In the genomic region with DNA sequence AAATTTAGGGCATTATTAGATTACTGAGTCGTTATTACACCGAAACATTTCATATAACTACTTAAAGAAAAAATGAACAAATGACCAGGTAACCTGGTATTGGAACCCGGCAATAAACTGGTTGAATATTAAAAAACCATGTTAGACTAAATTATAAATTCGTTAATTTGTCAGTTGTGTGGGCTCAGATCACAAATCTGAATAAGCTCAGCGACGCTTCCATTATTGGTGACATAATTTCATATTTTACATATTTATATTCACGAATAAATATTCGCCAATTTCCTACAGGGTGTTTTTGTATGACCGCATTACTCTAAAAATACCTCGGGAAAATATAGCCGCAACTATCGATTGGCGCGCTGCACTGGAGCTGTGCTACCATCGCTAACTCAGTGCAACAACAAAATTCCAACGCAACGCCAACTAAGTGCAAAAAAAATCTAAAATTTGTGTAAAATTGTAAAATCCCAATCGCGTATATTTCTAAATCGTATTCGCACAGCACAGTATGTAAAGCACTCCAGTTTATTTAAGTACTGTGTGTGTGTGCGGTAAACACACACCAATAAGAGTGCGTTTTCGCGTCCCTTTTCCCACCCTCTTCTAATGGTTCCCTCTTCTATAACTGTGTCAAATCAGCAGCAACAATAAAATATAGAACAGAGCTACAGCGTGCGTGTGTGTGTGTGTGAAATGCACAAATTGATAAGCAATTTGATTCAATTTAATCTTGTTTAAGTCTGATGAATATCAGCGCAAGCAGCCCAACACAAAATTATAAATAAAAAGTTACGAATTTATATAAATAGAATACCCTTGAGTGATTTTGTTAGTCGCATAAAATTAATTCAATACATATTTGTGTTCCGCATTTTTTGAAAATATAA, we compare ENCODE assay signal across 1 fruit fly cellular context.
TF ChIP-seq lines count a peak whose summit lies in the region.

Gene CLIP-190, plus strand, starts transcription at position 370 of the 890 bp plus-strand sequence.

TF ChIP-seq in whole organism, embryonic, 481 proteins besides CTCF, POLR2A, EP300 and RAD21 (continued from another document and continues in another):
- TF ChIP-seq CG14710 (tag; optimal IDR thresholded peaks at IDR 0.05; lab: Kevin White, UChicago), result peak; percentile 17
- TF ChIP-seq CG3065 (GFP tag; optimal IDR thresholded peaks at IDR 0.05; lab: Kevin White, UChicago), result peak; percentile 29
- TF ChIP-seq CG4820 (GFP tag; optimal IDR thresholded peaks at IDR 0.05; lab: Kevin White, UChicago), result no peak
- peak; percentile 30 for TF ChIP-seq Xbp1 (GFP tag; optimal IDR thresholded peaks at IDR 0.05; lab: Kevin White, UChicago)
- TF ChIP-seq CG6272 (GFP tag; IDR thresholded peaks at IDR 0.05; lab: Robert Waterston, UW), result no peak
- no peak for TF ChIP-seq Vsx1 (GFP tag; optimal IDR thresholded peaks at IDR 0.05; lab: Kevin White, UChicago)
- peak; percentile 27 for TF ChIP-seq Sin3A (optimal IDR thresholded peaks at IDR 0.05; lab: Kevin White, UChicago)
- no peak for TF ChIP-seq pb (GFP tag; optimal IDR thresholded peaks at IDR 0.05; lab: Kevin White, UChicago)
- TF ChIP-seq Hmx (GFP tag; optimal IDR thresholded peaks at IDR 0.05; lab: Kevin White, UChicago), result no peak
- no peak for TF ChIP-seq CG7987 (GFP tag; optimal IDR thresholded peaks at IDR 0.05; lab: Kevin White, UChicago)
- no peak for TF ChIP-seq p53 (GFP tag; optimal IDR thresholded peaks at IDR 0.05; lab: Kevin White, UChicago)
- no peak for TF ChIP-seq gem (tag; optimal IDR thresholded peaks at IDR 0.05; lab: Kevin White, UChicago)
- no peak for TF ChIP-seq ac (GFP tag; optimal IDR thresholded peaks at IDR 0.05; lab: Kevin White, UChicago)
- no peak for TF ChIP-seq Spps (tag; optimal IDR thresholded peaks at IDR 0.05; lab: Kevin White, UChicago)
- no peak for TF ChIP-seq Neu2 (GFP tag; optimal IDR thresholded peaks at IDR 0.05; lab: Kevin White, UChicago; ENCODE audit: borderline replicate concordance)
- TF ChIP-seq pzg (GFP tag; optimal IDR thresholded peaks at IDR 0.05; lab: Kevin White, UChicago), result peak; percentile 68
- no peak for TF ChIP-seq CG11093 (GFP tag; IDR thresholded peaks at IDR 0.05; lab: Robert Waterston, UW)
- no peak for TF ChIP-seq vfl (GFP tag; optimal IDR thresholded peaks at IDR 0.05; lab: Kevin White, UChicago)
- TF ChIP-seq CG2129 (GFP tag; IDR thresholded peaks at IDR 0.05; lab: Robert Waterston, UW; ENCODE audit: partially characterized antibody), result no peak
- no peak for TF ChIP-seq CG10462 (GFP tag; optimal IDR thresholded peaks at IDR 0.05; lab: Kevin White, UChicago)
- no peak for TF ChIP-seq luna (GFP tag; optimal IDR thresholded peaks at IDR 0.05; lab: Kevin White, UChicago)
- TF ChIP-seq en (GFP tag; optimal IDR thresholded peaks at IDR 0.05; lab: Kevin White, UChicago), result no peak
- peak; percentile 12 for TF ChIP-seq tna (GFP tag; IDR thresholded peaks at IDR 0.05; lab: Robert Waterston, UW; ENCODE audit: partially characterized antibody)
- TF ChIP-seq CG16863 (GFP tag; optimal IDR thresholded peaks at IDR 0.05; lab: Kevin White, UChicago), result no peak
- no peak for TF ChIP-seq CG31441 (GFP tag; IDR thresholded peaks at IDR 0.05; lab: Robert Waterston, UW)
- TF ChIP-seq CG12219 (GFP tag; optimal IDR thresholded peaks at IDR 0.05; lab: Kevin White, UChicago), result no peak
- no peak for TF ChIP-seq CG5953 (GFP tag; IDR thresholded peaks at IDR 0.05; lab: Robert Waterston, UW)
- no peak for TF ChIP-seq CG13123 (GFP tag; optimal IDR thresholded peaks at IDR 0.05; lab: Kevin White, UChicago)
- TF ChIP-seq salm (tag; optimal IDR thresholded peaks at IDR 0.05; lab: Kevin White, UChicago), result no peak
- no peak for TF ChIP-seq tap (tag; optimal IDR thresholded peaks at IDR 0.05; lab: Kevin White, UChicago)
- no peak for TF ChIP-seq Nf-YB (GFP tag; optimal IDR thresholded peaks at IDR 0.05; lab: Kevin White, UChicago)
- TF ChIP-seq CG7372 (GFP tag; IDR thresholded peaks at IDR 0.05; lab: Robert Waterston, UW), result no peak
- no peak for TF ChIP-seq CG8765 (GFP tag; IDR thresholded peaks at IDR 0.05; lab: Robert Waterston, UW)
- TF ChIP-seq ara (GFP tag; IDR thresholded peaks at IDR 0.05; lab: Robert Waterston, UW), result no peak
- TF ChIP-seq usp (GFP tag; optimal IDR thresholded peaks at IDR 0.05; lab: Kevin White, UChicago), result no peak
- no peak for TF ChIP-seq CG17328 (GFP tag; IDR thresholded peaks at IDR 0.05; lab: Robert Waterston, UW)
- no peak for TF ChIP-seq CG2875 (GFP tag; optimal IDR thresholded peaks at IDR 0.05; lab: Kevin White, UChicago)
- TF ChIP-seq CG4328 (GFP tag; optimal IDR thresholded peaks at IDR 0.05; lab: Kevin White, UChicago), result no peak
- TF ChIP-seq CG31224 (GFP tag; IDR thresholded peaks at IDR 0.05; lab: Robert Waterston, UW), result no peak
- no peak for TF ChIP-seq gsb-n (tag; optimal IDR thresholded peaks at IDR 0.05; lab: Kevin White, UChicago)
- no peak for TF ChIP-seq Hand (GFP tag; optimal IDR thresholded peaks at IDR 0.05; lab: Kevin White, UChicago)
- TF ChIP-seq tin (GFP tag; optimal IDR thresholded peaks at IDR 0.05; lab: Kevin White, UChicago), result no peak
- no peak for TF ChIP-seq CG4707 (GFP tag; optimal IDR thresholded peaks at IDR 0.05; lab: Kevin White, UChicago)
- no peak for TF ChIP-seq CG17912 (GFP tag; optimal IDR thresholded peaks at IDR 0.05; lab: Kevin White, UChicago)
- no peak for TF ChIP-seq hkb (optimal IDR thresholded peaks at IDR 0.05; lab: Kevin White, UChicago)
- TF ChIP-seq hkb (GFP tag; IDR thresholded peaks at IDR 0.05; lab: Robert Waterston, UW), result no peak
- no peak for TF ChIP-seq CG13775 (GFP tag; optimal IDR thresholded peaks at IDR 0.05; lab: Kevin White, UChicago)
- TF ChIP-seq aop (GFP tag; IDR thresholded peaks at IDR 0.05; lab: Robert Waterston, UW), result no peak
- peak; percentile 4 for TF ChIP-seq zfh2 (GFP tag; optimal IDR thresholded peaks at IDR 0.05; lab: Kevin White, UChicago)
- TF ChIP-seq Ptx1 (GFP tag; IDR thresholded peaks at IDR 0.05; lab: Robert Waterston, UW), result no peak
- TF ChIP-seq CG31388 (GFP tag; optimal IDR thresholded peaks at IDR 0.05; lab: Kevin White, UChicago), result no peak
- TF ChIP-seq ci (GFP tag; IDR thresholded peaks at IDR 0.05; lab: Robert Waterston, UW), result no peak; the same call in 2 of the 3 replicates
- peak; percentile 65 for TF ChIP-seq CG16813 (GFP tag; IDR thresholded peaks at IDR 0.05; lab: Robert Waterston, UW; ENCODE audit: partially characterized antibody)
- no peak for TF ChIP-seq CG8281 (tag; optimal IDR thresholded peaks at IDR 0.05; lab: Kevin White, UChicago)
- TF ChIP-seq org-1 (GFP tag; optimal IDR thresholded peaks at IDR 0.05; lab: Kevin White, UChicago), result no peak
- TF ChIP-seq dm (GFP tag; optimal IDR thresholded peaks at IDR 0.05; lab: Kevin White, UChicago), result peak; percentile 3
- TF ChIP-seq zfh1 (GFP tag; IDR thresholded peaks at IDR 0.05; lab: Robert Waterston, UW), result no peak
- TF ChIP-seq row (GFP tag; IDR thresholded peaks at IDR 0.05; lab: Robert Waterston, UW), result peak; percentile 87
- TF ChIP-seq HLHmδ (GFP tag; optimal IDR thresholded peaks at IDR 0.05; lab: Kevin White, UChicago), result no peak
- no peak for TF ChIP-seq gce (GFP tag; IDR thresholded peaks at IDR 0.05; lab: Robert Waterston, UW)
- TF ChIP-seq CG12104 (GFP tag; optimal IDR thresholded peaks at IDR 0.05; lab: Kevin White, UChicago), result no peak
- no peak for TF ChIP-seq CG2889 (GFP tag; IDR thresholded peaks at IDR 0.05; lab: Robert Waterston, UW)
- no peak for TF ChIP-seq crp (GFP tag; optimal IDR thresholded peaks at IDR 0.05; lab: Kevin White, UChicago)
- TF ChIP-seq CG17385 (GFP tag; optimal IDR thresholded peaks at IDR 0.05; lab: Kevin White, UChicago), result no peak
- TF ChIP-seq CG9876 (GFP tag; optimal IDR thresholded peaks at IDR 0.05; lab: Kevin White, UChicago), result no peak
- TF ChIP-seq Bdp1 (GFP tag; optimal IDR thresholded peaks at IDR 0.05; lab: Kevin White, UChicago), result no peak
- TF ChIP-seq CG13287 (GFP tag; IDR thresholded peaks at IDR 0.05; lab: Robert Waterston, UW; ENCODE audit: partially characterized antibody), result peak; percentile 70
- peak; percentile 63 for TF ChIP-seq sens (GFP tag; lab: Kevin White, UChicago)
- TF ChIP-seq hth (optimal IDR thresholded peaks at IDR 0.05; lab: Kevin White, UChicago), result no peak
- TF ChIP-seq stwl (tag; optimal IDR thresholded peaks at IDR 0.05; lab: Kevin White, UChicago), result peak; percentile 31
- TF ChIP-seq CG2120 (GFP tag; optimal IDR thresholded peaks at IDR 0.05; lab: Kevin White, UChicago), result peak; percentile 49
- no peak for TF ChIP-seq CG6683 (GFP tag; optimal IDR thresholded peaks at IDR 0.05; lab: Kevin White, UChicago)
- TF ChIP-seq wdn (GFP tag; IDR thresholded peaks at IDR 0.05; lab: Robert Waterston, UW), result no peak
- TF ChIP-seq ind (GFP tag; optimal IDR thresholded peaks at IDR 0.05; lab: Kevin White, UChicago), result peak; percentile 15
- TF ChIP-seq rib (GFP tag; IDR thresholded peaks at IDR 0.05; lab: Robert Waterston, UW), result 0 out of 2 replicates have a peak, but pooled peaks have one; percentile 32
- no peak for TF ChIP-seq CG34376 (GFP tag; optimal IDR thresholded peaks at IDR 0.05; lab: Kevin White, UChicago)
- TF ChIP-seq chn (GFP tag; optimal IDR thresholded peaks at IDR 0.05; lab: Kevin White, UChicago), result peak; percentile 29
- no peak for TF ChIP-seq fd102C (GFP tag; optimal IDR thresholded peaks at IDR 0.05; lab: Kevin White, UChicago)
- no peak for TF ChIP-seq CG10321 (GFP tag; IDR thresholded peaks at IDR 0.05; lab: Robert Waterston, UW)
- TF ChIP-seq Usf (GFP tag; optimal IDR thresholded peaks at IDR 0.05; lab: Kevin White, UChicago), result no peak
- TF ChIP-seq her (GFP tag; optimal IDR thresholded peaks at IDR 0.05; lab: Kevin White, UChicago), result no peak
- no peak for TF ChIP-seq CG13894 (tag; optimal IDR thresholded peaks at IDR 0.05; lab: Kevin White, UChicago)
- no peak for TF ChIP-seq Mes4 (GFP tag; optimal IDR thresholded peaks at IDR 0.05; lab: Kevin White, UChicago)
- TF ChIP-seq twi (tag; optimal IDR thresholded peaks at IDR 0.05; lab: Kevin White, UChicago), result no peak
- TF ChIP-seq kay (GFP tag; optimal IDR thresholded peaks at IDR 0.05; lab: Kevin White, UChicago), result no peak
- no peak for TF ChIP-seq CG11398 (GFP tag; optimal IDR thresholded peaks at IDR 0.05; lab: Kevin White, UChicago)
- no peak for TF ChIP-seq CG8089 (GFP tag; optimal IDR thresholded peaks at IDR 0.05; lab: Kevin White, UChicago)
- no peak for TF ChIP-seq Blimp-1 (GFP tag; optimal IDR thresholded peaks at IDR 0.05; lab: Kevin White, UChicago)
- TF ChIP-seq CG17612 (GFP tag; IDR thresholded peaks at IDR 0.05; lab: Robert Waterston, UW), result no peak
- no peak for TF ChIP-seq shn (GFP tag; optimal IDR thresholded peaks at IDR 0.05; lab: Kevin White, UChicago)
- no peak for TF ChIP-seq CG12071 (GFP tag; optimal IDR thresholded peaks at IDR 0.05; lab: Kevin White, UChicago)
- peak; percentile 56 for TF ChIP-seq ato (GFP tag; IDR thresholded peaks at IDR 0.05; lab: Robert Waterston, UW; ENCODE audit: partially characterized antibody)
- TF ChIP-seq CG4360 (GFP tag; IDR thresholded peaks at IDR 0.05; lab: Robert Waterston, UW), result peak; percentile 74
- no peak for TF ChIP-seq kah (GFP tag; optimal IDR thresholded peaks at IDR 0.05; lab: Kevin White, UChicago)
- TF ChIP-seq otp (GFP tag; IDR thresholded peaks at IDR 0.05; lab: Robert Waterston, UW), result no peak
- no peak for TF ChIP-seq CG3407 (GFP tag; optimal IDR thresholded peaks at IDR 0.05; lab: Kevin White, UChicago)
- TF ChIP-seq ap (GFP tag; IDR thresholded peaks at IDR 0.05; lab: Robert Waterston, UW), result no peak
- TF ChIP-seq CG1792 (GFP tag; optimal IDR thresholded peaks at IDR 0.05; lab: Kevin White, UChicago), result no peak
- no peak for TF ChIP-seq CG12391 (tag; optimal IDR thresholded peaks at IDR 0.05; lab: Kevin White, UChicago)
- TF ChIP-seq fru (optimal IDR thresholded peaks at IDR 0.05; lab: Kevin White, UChicago), result no peak
- TF ChIP-seq Doc3 (GFP tag; IDR thresholded peaks at IDR 0.05; lab: Robert Waterston, UW; ENCODE audit: partially characterized antibody), result peak; percentile 39; the same call in 1 of the 3 replicates
- no peak for TF ChIP-seq cwo (GFP tag; optimal IDR thresholded peaks at IDR 0.05; lab: Kevin White, UChicago)
- TF ChIP-seq ham (GFP tag; IDR thresholded peaks at IDR 0.05; lab: Robert Waterston, UW), result no peak
- no peak for TF ChIP-seq bowl (GFP tag; IDR thresholded peaks at IDR 0.05; lab: Robert Waterston, UW)
- no peak for TF ChIP-seq pan (optimal IDR thresholded peaks at IDR 0.05; lab: Kevin White, UChicago)
- TF ChIP-seq pan (GFP tag; optimal IDR thresholded peaks at IDR 0.05 in 1 of 2, IDR thresholded peaks at IDR 0.05 in 1 of 2), result no peak
- no peak for TF ChIP-seq CG4730 (GFP tag; IDR thresholded peaks at IDR 0.05; lab: Robert Waterston, UW)
- TF ChIP-seq CG8924 (tag; optimal IDR thresholded peaks at IDR 0.05; lab: Kevin White, UChicago), result peak; percentile 21
- no peak for TF ChIP-seq NfI (GFP tag; optimal IDR thresholded peaks at IDR 0.05; lab: Kevin White, UChicago)
- no peak for TF ChIP-seq Atf3 (GFP tag; optimal IDR thresholded peaks at IDR 0.05; lab: Kevin White, UChicago)
- no peak for TF ChIP-seq dimm (GFP tag; IDR thresholded peaks at IDR 0.05; lab: Robert Waterston, UW)
- TF ChIP-seq Oaz (GFP tag; IDR thresholded peaks at IDR 0.05; lab: Robert Waterston, UW), result no peak
- TF ChIP-seq PHDP (tag; optimal IDR thresholded peaks at IDR 0.05; lab: Kevin White, UChicago), result no peak
- no peak for TF ChIP-seq CG14965 (GFP tag; optimal IDR thresholded peaks at IDR 0.05; lab: Kevin White, UChicago; ENCODE audit: borderline replicate concordance)
- no peak for TF ChIP-seq CG13296 (GFP tag; optimal IDR thresholded peaks at IDR 0.05; lab: Kevin White, UChicago)
- no peak for TF ChIP-seq Lim3 (GFP tag; IDR thresholded peaks at IDR 0.05; lab: Robert Waterston, UW)
- TF ChIP-seq CG18476 (GFP tag; optimal IDR thresholded peaks at IDR 0.05; lab: Kevin White, UChicago), result peak; percentile 17
- TF ChIP-seq B-H2 (GFP tag; optimal IDR thresholded peaks at IDR 0.05; lab: Kevin White, UChicago), result no peak
- TF ChIP-seq bab2 (GFP tag; optimal IDR thresholded peaks at IDR 0.05; lab: Kevin White, UChicago), result no peak
- no peak for TF ChIP-seq slou (GFP tag; optimal IDR thresholded peaks at IDR 0.05; lab: Kevin White, UChicago)
- TF ChIP-seq CG10959 (GFP tag; IDR thresholded peaks at IDR 0.05; lab: Robert Waterston, UW), result no peak
- no peak for TF ChIP-seq CG15696 (tag; optimal IDR thresholded peaks at IDR 0.05; lab: Kevin White, UChicago)
- no peak for TF ChIP-seq D (optimal IDR thresholded peaks at IDR 0.05; lab: Kevin White, UChicago)
- TF ChIP-seq D (GFP tag; optimal IDR thresholded peaks at IDR 0.05; lab: Kevin White, UChicago), result no peak
- no peak for TF ChIP-seq CG4282 (GFP tag; optimal IDR thresholded peaks at IDR 0.05; lab: Kevin White, UChicago)
- no peak for TF ChIP-seq stc (GFP tag; IDR thresholded peaks at IDR 0.05; lab: Robert Waterston, UW)
- no peak for TF ChIP-seq CG31365 (tag; optimal IDR thresholded peaks at IDR 0.05; lab: Kevin White, UChicago)
